Fruit fly (Drosophila melanogaster): ENCODE data around the gene CG7991.

dm6 chr3L:1668504-1668903 lies 6.0 kb upstream of the CG7991 start, which contains the start of gene RpL23A:
- TF ChIP-seq toe (GFP tag; optimal IDR thresholded peaks at IDR 0.05) (peak; percentile 89), CG33017 (tag; optimal IDR thresholded peaks at IDR 0.05) (peak; percentile 77), pad (GFP tag; optimal IDR thresholded peaks at IDR 0.05) (peak; percentile 91), Mnt (GFP tag; optimal IDR thresholded peaks at IDR 0.05) (peak; percentile 97), bab1 (GFP tag; optimal IDR thresholded peaks at IDR 0.05) (peak; percentile 95), cic (GFP tag; optimal IDR thresholded peaks at IDR 0.05) (peak; percentile 83)

Measured in whole organism, adult.